Fruit fly (Drosophila melanogaster): ENCODE measurements around the gene Ppn.

DNA sequence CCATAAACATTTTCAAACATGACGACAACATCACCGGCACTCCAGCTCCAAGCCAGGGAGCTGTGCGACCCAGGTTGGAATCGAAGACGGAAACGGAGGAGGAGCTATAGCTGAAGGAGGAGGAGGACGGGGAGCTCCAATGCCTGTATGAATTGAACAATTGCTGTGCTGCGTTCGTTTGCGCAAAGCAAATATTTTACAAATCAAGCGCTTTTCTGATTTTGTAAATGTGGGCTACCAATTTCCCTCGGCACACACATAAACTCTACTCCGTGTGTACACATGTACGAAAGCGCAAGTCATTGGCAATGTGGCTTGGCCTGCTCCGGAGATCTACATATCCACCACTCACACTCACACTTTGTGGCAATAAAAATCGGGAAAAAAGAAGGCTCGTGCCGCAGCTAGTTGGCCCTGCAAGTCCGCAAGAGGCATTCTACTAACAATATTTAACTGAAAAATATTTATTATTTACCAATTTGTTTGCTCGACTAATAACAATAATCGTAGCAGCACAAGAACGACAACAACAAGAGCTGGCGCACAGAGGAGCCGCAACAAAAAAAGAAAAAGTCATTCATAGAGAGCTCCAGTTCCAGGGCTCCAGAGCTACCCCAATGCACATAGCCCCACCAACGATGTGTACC is 29.5 kb upstream of the Ppn start:
- no peak for TF ChIP-seq fru (GFP tag; optimal IDR thresholded peaks at IDR 0.05)
- no peak for TF ChIP-seq tai (GFP tag; optimal IDR thresholded peaks at IDR 0.05)
